Worm (Caenorhabditis elegans): Measurements from ENCODE around the gene ceh-89.
A peak's percentile ranks its signal among the peaks of the same experiment; 100 is the strongest.

The ceh-89 gene

ce11 chrX:14173850-14174249 lies 32.1 kb downstream of the ceh-89 start, which contains the start of gene idhb-1:
TSS of gene idhb-1 (minus strand) at chrX:14174063.
- TF ChIP-seq mel-28 (tag; optimal IDR thresholded peaks at IDR 0.05; ENCODE audit: borderline replicate concordance), result no peak
- TF ChIP-seq ztf-25 (GFP tag; IDR thresholded peaks at IDR 0.05), result no peak
- TF ChIP-seq F57A8.1 (GFP tag; optimal IDR thresholded peaks at IDR 0.05), result no peak
- TF ChIP-seq F33H1.4 (GFP tag; IDR thresholded peaks at IDR 0.05), result no peak
- TF ChIP-seq T26A5.8 (tag; optimal IDR thresholded peaks at IDR 0.05), result no peak
- TF ChIP-seq ZK185.1 (tag; optimal IDR thresholded peaks at IDR 0.05; ENCODE audit: poor library complexity, severe bottlenecking), result peak; percentile 1
- no peak for TF ChIP-seq cebp-2 (GFP tag; IDR thresholded peaks at IDR 0.05)
- TF ChIP-seq zfh-2 (GFP tag; conservative IDR thresholded peaks at IDR 0.05), result no peak
- no peak for TF ChIP-seq tbx-9 (tag; optimal IDR thresholded peaks at IDR 0.05; ENCODE audit: borderline replicate concordance)
- TF ChIP-seq madf-10 (tag; optimal IDR thresholded peaks at IDR 0.05), result no peak
- TF ChIP-seq sptf-2 (GFP tag; optimal IDR thresholded peaks at IDR 0.05), result no peak
- no peak for TF ChIP-seq lag-1 (GFP tag; IDR thresholded peaks at IDR 0.05)
- TF ChIP-seq dpl-1 (GFP tag; optimal IDR thresholded peaks at IDR 0.05), result no peak
- TF ChIP-seq lin-35 (GFP tag; optimal IDR thresholded peaks at IDR 0.05), result no peak
- TF ChIP-seq ceh-27 (GFP tag; optimal IDR thresholded peaks at IDR 0.05), result no peak
- peak; percentile 30 for TF ChIP-seq pha-4 (tag; optimal IDR thresholded peaks at IDR 0.05)
- TF ChIP-seq rpc-1 (optimal IDR thresholded peaks at IDR 0.05), result no peak
- no peak for TF ChIP-seq rpc-1 (tag; optimal IDR thresholded peaks at IDR 0.05)
- TF ChIP-seq ztf-3 (GFP tag; optimal IDR thresholded peaks at IDR 0.05), result no peak
- TF ChIP-seq lin-40 (tag; optimal IDR thresholded peaks at IDR 0.05), result peak; percentile 65
- TF ChIP-seq D2030.7 (GFP tag; IDR thresholded peaks at IDR 0.05), result no peak
- no peak for TF ChIP-seq ceh-79 (tag; optimal IDR thresholded peaks at IDR 0.05)
- TF ChIP-seq lin-26 (GFP tag; IDR thresholded peaks at IDR 0.05), result no peak
- TF ChIP-seq attf-5 (GFP tag; optimal IDR thresholded peaks at IDR 0.05), result no peak
- TF ChIP-seq lsl-1 (GFP tag; optimal IDR thresholded peaks at IDR 0.05), result no peak
- TF ChIP-seq cebp-1 (GFP tag; IDR thresholded peaks at IDR 0.05), result no peak
- no peak for TF ChIP-seq cebp-1 (tag; optimal IDR thresholded peaks at IDR 0.05)
- TF ChIP-seq mes-4 (tag; optimal IDR thresholded peaks at IDR 0.05), result no peak
- no peak for TF ChIP-seq lsy-27 (tag; optimal IDR thresholded peaks at IDR 0.05; ENCODE audit: borderline replicate concordance, insufficient read depth)
- TF ChIP-seq K11D2.4 (GFP tag; IDR thresholded peaks at IDR 0.05), result peak; percentile 43; the same call in 1 of the 2 replicates
- no peak for TF ChIP-seq Y56A3A.18 (GFP tag; IDR thresholded peaks at IDR 0.05)
- peak in 1 of 2 experiments; percentile 15 for TF ChIP-seq let-607 (tag; optimal IDR thresholded peaks at IDR 0.05)
- TF ChIP-seq madf-8 (GFP tag; conservative IDR thresholded peaks at IDR 0.05), result no peak
- no peak for TF ChIP-seq tlf-1 (GFP tag; optimal IDR thresholded peaks at IDR 0.05)
- no peak for TF ChIP-seq repo-1 (tag; optimal IDR thresholded peaks at IDR 0.05)
- TF ChIP-seq ama-1 (optimal IDR thresholded peaks at IDR 0.05), result no peak
- TF ChIP-seq ama-1 (GFP tag; optimal IDR thresholded peaks at IDR 0.05), result no peak
- TF ChIP-seq hlh-12 (tag; optimal IDR thresholded peaks at IDR 0.05), result no peak
- no peak for TF ChIP-seq chd-7 (tag; optimal IDR thresholded peaks at IDR 0.05)
- TF ChIP-seq akir-1 (GFP tag; optimal IDR thresholded peaks at IDR 0.05), result no peak
- no peak for TF ChIP-seq ccch-3 (GFP tag; optimal IDR thresholded peaks at IDR 0.05)
- TF ChIP-seq nhr-90 (tag; optimal IDR thresholded peaks at IDR 0.05), result no peak
- TF ChIP-seq let-526 (GFP tag; IDR thresholded peaks at IDR 0.05), result 0 out of 2 replicates have a peak, but pooled peaks have one; percentile 51
- TF ChIP-seq bed-1 (GFP tag; IDR thresholded peaks at IDR 0.05), result no peak
- TF ChIP-seq snpc-1.3 (tag; optimal IDR thresholded peaks at IDR 0.05; ENCODE audit: insufficient read depth), result no peak
- no peak for TF ChIP-seq ztf-6 (GFP tag; IDR thresholded peaks at IDR 0.05)
- TF ChIP-seq B0336.3 (GFP tag; IDR thresholded peaks at IDR 0.05), result no peak
- TF ChIP-seq hmg-1.2 (GFP tag; IDR thresholded peaks at IDR 0.05), result no peak
- TF ChIP-seq F57C9.4 (tag; optimal IDR thresholded peaks at IDR 0.05), result no peak
- TF ChIP-seq attf-3 (GFP tag; conservative IDR thresholded peaks at IDR 0.05), result no peak

Measured in whole organism, young adult.